Worm (Caenorhabditis elegans): ENCODE results near the gene nekl-4.

The nekl-4 gene

ce11 chrIII:5478824-5479368 lies 38.4 kb downstream of the nekl-4 start, which contains the start of the genes R02F2.6 and R02F2.5:
Gene R02F2.6 (minus strand): TSS chrIII:5478924.
Gene R02F2.5 (plus strand): TSS chrIII:5479318.
- TF ChIP-seq nhr-25 (tag; optimal IDR thresholded peaks at IDR 0.05; ENCODE audit: borderline replicate concordance, insufficient read depth) (no peak), lin-38 (GFP tag; IDR thresholded peaks at IDR 0.05) (no peak), aha-1 (tag) (peak; percentile 83), ceh-62 (tag; optimal IDR thresholded peaks at IDR 0.05) (no peak), fkh-10 (GFP tag; optimal IDR thresholded peaks at IDR 0.05) (no peak), set-16 (GFP tag; IDR thresholded peaks at IDR 0.05) (peak; percentile 48; the same call in 1 of the 2 replicates)

ce11 chrIII:5478011-5478410 lies 39.3 kb downstream of the nekl-4 start, which contains the start of gene R02F2.10:
Gene R02F2.10 (plus strand): TSS chrIII:5478311.
- TF ChIP-seq lin-29 (GFP tag; IDR thresholded peaks at IDR 0.05) (no peak), aha-1 (tag) (peak; percentile 48), egl-43 (GFP tag; IDR thresholded peaks at IDR 0.05) (no peak), dmd-8 (GFP tag; IDR thresholded peaks at IDR 0.05) (no peak), nhr-41 (GFP tag; IDR thresholded peaks at IDR 0.05) (no peak)

ce11 chrIII:5474176-5474575 lies 43.1 kb downstream of the nekl-4 start, which contains the start of gene lon-1:
Gene lon-1 (plus strand): TSS chrIII:5474476.
- TF ChIP-seq mxl-3 (GFP tag; optimal IDR thresholded peaks at IDR 0.05), result peak; percentile 16
- no peak for TF ChIP-seq nhr-11 (tag; optimal IDR thresholded peaks at IDR 0.05)

ce11 chrIII:5472693-5473092 lies 44.6 kb downstream of the nekl-4 start:
- 0 out of 2 replicates have a peak, but pooled peaks have one; percentile 51 for TF ChIP-seq lin-1 (GFP tag; IDR thresholded peaks at IDR 0.05)
- TF ChIP-seq mxl-3 (GFP tag; optimal IDR thresholded peaks at IDR 0.05), result peak; percentile 58
- TF ChIP-seq dmd-6 (GFP tag; IDR thresholded peaks at IDR 0.05), result no peak
- TF ChIP-seq mdl-1 (tag; optimal IDR thresholded peaks at IDR 0.05), result peak in 1 of 2 experiments; percentile 74
- TF ChIP-seq madf-9 (GFP tag; conservative IDR thresholded peaks at IDR 0.05), result no peak
- peak; percentile 42 for TF ChIP-seq nhr-28 (tag; optimal IDR thresholded peaks at IDR 0.05)
- no peak for TF ChIP-seq daf-8 (GFP tag; IDR thresholded peaks at IDR 0.05)
- peak; percentile 9 for TF ChIP-seq dpl-1 (GFP tag; optimal IDR thresholded peaks at IDR 0.05)
- peak; percentile 74 for TF ChIP-seq nhr-48 (tag; optimal IDR thresholded peaks at IDR 0.05)
- peak; percentile 38 for TF ChIP-seq aha-1 (tag)
- no peak for TF ChIP-seq jun-1 (tag; optimal IDR thresholded peaks at IDR 0.05)
- peak; percentile 72 for TF ChIP-seq hlh-11 (tag; optimal IDR thresholded peaks at IDR 0.05)
- TF ChIP-seq T26A8.4 (GFP tag; IDR thresholded peaks at IDR 0.05), result 0 out of 2 replicates have a peak, but pooled peaks have one; percentile 48
- TF ChIP-seq ceh-28 (tag; optimal IDR thresholded peaks at IDR 0.05), result no peak
- no peak for TF ChIP-seq tra-1 (GFP tag; IDR thresholded peaks at IDR 0.05)

ce11 chrIII:5469090-5469489 lies 48.2 kb downstream of the nekl-4 start:
- TF ChIP-seq lin-15B (tag; optimal IDR thresholded peaks at IDR 0.05) (no peak), T20F7.1 (GFP tag; optimal IDR thresholded peaks at IDR 0.05) (no peak), lin-39 (tag; optimal IDR thresholded peaks at IDR 0.05) (no peak), aly-2 (tag; optimal IDR thresholded peaks at IDR 0.05) (no peak), daf-12 (tag; optimal IDR thresholded peaks at IDR 0.05) (no peak), T26A8.4 (GFP tag; IDR thresholded peaks at IDR 0.05) (no peak), lin-13 (GFP tag; optimal IDR thresholded peaks at IDR 0.05) (no peak), gei-8 (GFP tag; optimal IDR thresholded peaks at IDR 0.05) (no peak), lim-7 (GFP tag; IDR thresholded peaks at IDR 0.05) (no peak)

Data from whole organism, L4 larva.